Worm (Caenorhabditis elegans): ENCODE data around the gene F46C5.2.

The F46C5.2 gene

DNA sequence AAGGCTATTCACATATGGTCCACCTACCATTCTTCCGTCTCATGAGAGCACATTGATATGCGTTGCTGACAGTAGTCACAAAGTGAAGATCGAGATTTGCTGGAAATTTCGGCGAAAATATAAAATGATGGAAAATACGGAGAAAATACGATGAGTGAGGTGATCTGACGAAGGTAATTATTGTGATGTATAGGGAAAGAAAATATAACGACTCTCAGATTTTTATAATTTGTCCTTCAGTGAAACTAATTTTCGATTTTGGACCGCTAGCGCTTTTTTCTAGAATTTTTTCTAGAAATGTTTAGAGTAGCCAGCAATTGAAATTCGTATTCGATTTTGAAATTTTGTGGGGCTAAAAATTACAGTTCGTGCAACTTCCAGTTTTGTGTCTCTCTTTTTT, at the start of gene F46C5.2:
TSS of gene F46C5.2 (minus strand) at position 101 of the 400 bp plus-strand sequence.
- TF ChIP-seq snpc-4 (tag; optimal IDR thresholded peaks at IDR 0.05) (no peak), jun-1 (tag; optimal IDR thresholded peaks at IDR 0.05) (no peak), nhr-28 (tag; optimal IDR thresholded peaks at IDR 0.05) (no peak), ceh-9 (tag; optimal IDR thresholded peaks at IDR 0.05) (no peak), nhr-237 (tag; optimal IDR thresholded peaks at IDR 0.05) (no peak), fkh-10 (GFP tag; optimal IDR thresholded peaks at IDR 0.05) (no peak), nhr-11 (tag; optimal IDR thresholded peaks at IDR 0.05) (no peak), daf-12 (tag; optimal IDR thresholded peaks at IDR 0.05) (no peak), ztf-4 (tag; optimal IDR thresholded peaks at IDR 0.05) (no peak), pha-4 (tag; optimal IDR thresholded peaks at IDR 0.05) (no peak), mml-1 (tag; optimal IDR thresholded peaks at IDR 0.05) (no peak), nhr-43 (tag; optimal IDR thresholded peaks at IDR 0.05; ENCODE audit: poor library complexity, severe bottlenecking) (no peak), nhr-25 (tag; optimal IDR thresholded peaks at IDR 0.05) (no peak), ama-1 (optimal IDR thresholded peaks at IDR 0.05) (no peak), unc-39 (tag; optimal IDR thresholded peaks at IDR 0.05) (no peak), skn-1 (tag; optimal IDR thresholded peaks at IDR 0.05) (no peak), zag-1 (tag; optimal IDR thresholded peaks at IDR 0.05) (no peak), aly-2 (tag; optimal IDR thresholded peaks at IDR 0.05) (no peak), R02D3.7 (tag; optimal IDR thresholded peaks at IDR 0.05) (no peak), nhr-12 (tag; optimal IDR thresholded peaks at IDR 0.05) (no peak)

DNA sequence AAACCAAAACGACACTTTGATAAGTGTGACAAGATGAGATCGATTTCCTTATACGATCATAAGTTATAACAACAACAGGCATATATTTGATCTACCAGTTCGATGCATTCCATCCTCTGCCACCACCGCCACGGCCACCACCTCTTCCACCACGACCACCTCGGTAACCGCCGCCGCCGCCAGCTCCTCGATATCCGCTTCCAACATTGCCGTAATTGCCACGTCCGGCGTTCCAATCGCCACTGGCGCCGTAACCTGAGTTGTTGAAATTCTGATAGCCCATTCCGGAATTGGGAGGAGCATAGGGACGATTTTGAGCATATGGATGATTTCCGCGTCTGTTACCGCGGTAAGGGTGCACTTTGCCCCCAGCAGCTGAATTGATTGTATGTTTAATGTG, 49.4 kb upstream of the F46C5.2 start:
- TF ChIP-seq nhr-237 (tag; optimal IDR thresholded peaks at IDR 0.05), result no peak
- no peak for TF ChIP-seq nhr-12 (tag; optimal IDR thresholded peaks at IDR 0.05)
- no peak for TF ChIP-seq nfya-1 (tag; optimal IDR thresholded peaks at IDR 0.05; ENCODE audit: insufficient read depth)
- no peak for TF ChIP-seq jun-1 (tag; optimal IDR thresholded peaks at IDR 0.05)
- no peak for TF ChIP-seq hmg-11 (tag; optimal IDR thresholded peaks at IDR 0.05)
- no peak for TF ChIP-seq pqm-1 (tag; optimal IDR thresholded peaks at IDR 0.05)
- no peak for TF ChIP-seq ceh-9 (tag; optimal IDR thresholded peaks at IDR 0.05)
- no peak for TF ChIP-seq eor-1 (tag; optimal IDR thresholded peaks at IDR 0.05)
- no peak for TF ChIP-seq daf-12 (tag; optimal IDR thresholded peaks at IDR 0.05)
- TF ChIP-seq ceh-28 (tag; optimal IDR thresholded peaks at IDR 0.05), result no peak
- TF ChIP-seq lin-15B (tag; optimal IDR thresholded peaks at IDR 0.05), result no peak
- TF ChIP-seq ama-1 (optimal IDR thresholded peaks at IDR 0.05), result no peak
- TF ChIP-seq mml-1 (tag; optimal IDR thresholded peaks at IDR 0.05), result no peak
- no peak for TF ChIP-seq skn-1 (tag; optimal IDR thresholded peaks at IDR 0.05)
- no peak for TF ChIP-seq elt-3 (tag; optimal IDR thresholded peaks at IDR 0.05)

- TF ChIP-seq fkh-2 (tag; optimal IDR thresholded peaks at IDR 0.05), result no peak
- no peak for TF ChIP-seq lin-39 (tag; optimal IDR thresholded peaks at IDR 0.05)
- TF ChIP-seq eor-1 (tag; optimal IDR thresholded peaks at IDR 0.05), result no peak
- peak; percentile 56 for TF ChIP-seq snpc-4 (tag; optimal IDR thresholded peaks at IDR 0.05)
- no peak for TF ChIP-seq elt-1 (tag; optimal IDR thresholded peaks at IDR 0.05)
Observed at ce11 chrII:8877032-8877985, 48.2 kb upstream of the F46C5.2 start.

ce11 chrII:8873842-8874241, 44.8 kb upstream of the F46C5.2 start, which contains the start of gene T07D4.2:
Gene T07D4.2, minus strand, starts transcription at chrII:8873942.
- TF ChIP-seq unc-62 (GFP tag; optimal IDR thresholded peaks at IDR 0.05) (peak; percentile 11), nhr-237 (tag; optimal IDR thresholded peaks at IDR 0.05) (no peak)

ce11 chrII:8866844-8867243, 37.8 kb upstream of the F46C5.2 start:
- TF ChIP-seq pqm-1 (tag; optimal IDR thresholded peaks at IDR 0.05) (peak; percentile 67), jun-1 (tag; optimal IDR thresholded peaks at IDR 0.05) (peak; percentile 21), ama-1 (optimal IDR thresholded peaks at IDR 0.05) (no peak), elt-2 (tag; optimal IDR thresholded peaks at IDR 0.05) (peak; percentile 83)

All from whole organism, L3 larva.